Fruit fly (Drosophila melanogaster) whole organism, embryonic: ENCODE data around the gene Tango1.

Experiments used
- Antp ChIP-seq: fragments of 200-800 bp; sonication (Bioruptor generic); optimal IDR thresholded peaks from 3 replicates; lab custom pipeline; 2016; ENCODE audit warnings: missing biosample characterization, missing genetic modification characterization
- Bdp1 ChIP-seq: fragments of 200-800 bp; sonication (Bioruptor generic); optimal IDR thresholded peaks from 3 replicates; lab custom pipeline; 2016; ENCODE audit warnings: missing biosample characterization, missing genetic modification characterization
- CG10462 ChIP-seq: fragments of 200-800 bp; sonication (Bioruptor generic); optimal IDR thresholded peaks from 2 replicates; lab custom pipeline; 2016; ENCODE audit warnings: missing biosample characterization, missing genetic modification characterization
- CG11398 ChIP-seq: fragments of 200-800 bp; sonication (Bioruptor generic); optimal IDR thresholded peaks from 2 replicates; lab custom pipeline; 2016; ENCODE audit warnings: missing biosample characterization, missing genetic modification characterization
- CG11696 ChIP-seq: fragments of 200-800 bp; sonication (Bioruptor generic); IDR thresholded peaks from 2 replicates; pipeline ENCODE4 v1.3.6; 2022; ENCODE audit warnings: missing biosample characterization, missing genetic modification characterization
- CG12071 ChIP-seq: fragments of 200-800 bp; sonication (Bioruptor generic); optimal IDR thresholded peaks from 3 replicates; lab custom pipeline; 2018; ENCODE audit warnings: missing biosample characterization, mild to moderate bottlenecking, missing genetic modification characterization
- CG12299 ChIP-seq: fragments of 200-800 bp; sonication (Bioruptor generic); optimal IDR thresholded peaks from 2 replicates; lab custom pipeline; 2018; ENCODE audit warnings: missing biosample characterization, mild to moderate bottlenecking, missing genetic modification characterization
- CG14050 ChIP-seq: fragments of 200-800 bp; sonication (Bioruptor generic); IDR thresholded peaks from 3 replicates; pipeline ENCODE4 v1.3.6; 2022; ENCODE audit warnings: missing biosample characterization, missing genetic modification characterization
- CG15011 ChIP-seq: fragments of 200-800 bp; sonication (Bioruptor generic); optimal IDR thresholded peaks from 3 replicates; lab custom pipeline; 2018; ENCODE audit warnings: missing biosample characterization, mild to moderate bottlenecking, missing genetic modification characterization
- CG1529 ChIP-seq: fragments of 200-800 bp; sonication (Bioruptor generic); optimal IDR thresholded peaks from 3 replicates; lab custom pipeline; 2018; ENCODE audit warnings: missing biosample characterization, missing genetic modification characterization
- CG16863 ChIP-seq: fragments of 200-800 bp; sonication (Bioruptor generic); optimal IDR thresholded peaks from 3 replicates; lab custom pipeline; 2016; ENCODE audit warnings: missing biosample characterization, missing genetic modification characterization
- CG17912 ChIP-seq: fragments of 200-800 bp; sonication (Bioruptor generic); optimal IDR thresholded peaks from 2 replicates; lab custom pipeline; 2018; ENCODE audit warnings: missing biosample characterization, mild to moderate bottlenecking, missing genetic modification characterization
- CG18619 ChIP-seq: fragments of 200-800 bp; sonication (Bioruptor generic); optimal IDR thresholded peaks from 3 replicates; lab custom pipeline; 2017; ENCODE audit warnings: missing biosample characterization, mild to moderate bottlenecking, missing genetic modification characterization
- CG3838 ChIP-seq: fragments of 200-800 bp; sonication (Bioruptor generic); optimal IDR thresholded peaks from 3 replicates; lab custom pipeline; 2016; ENCODE audit warnings: missing biosample characterization, missing genetic modification characterization
- CG4404 ChIP-seq: fragments of 200-800 bp; sonication (Bioruptor generic); IDR thresholded peaks from 2 replicates; pipeline ENCODE4 v1.3.6; 2022; ENCODE audit warnings: missing biosample characterization, missing genetic modification characterization
- CG4730 ChIP-seq: fragments of 200-800 bp; sonication (Bioruptor generic); IDR thresholded peaks from 2 replicates; pipeline ENCODE4 v1.3.6; 2022; ENCODE audit warnings: missing biosample characterization, missing genetic modification characterization
- CG6175 ChIP-seq: fragments of 200-800 bp; sonication (Bioruptor generic); IDR thresholded peaks from 3 replicates; pipeline ENCODE4 v1.3.6; 2022; ENCODE audit warnings: missing biosample characterization, missing genetic modification characterization
- CG6689 ChIP-seq: fragments of 200-800 bp; sonication (Bioruptor generic); IDR thresholded peaks from 2 replicates; pipeline ENCODE4 v1.3.6; 2022; ENCODE audit warnings: missing biosample characterization, missing genetic modification characterization
- CG6791 ChIP-seq: fragments of 200-800 bp; sonication (Bioruptor generic); IDR thresholded peaks from 3 replicates; pipeline ENCODE4 v1.3.6; 2022; ENCODE audit warnings: missing biosample characterization, missing genetic modification characterization; ENCODE audit not compliant: partially characterized antibody
- CG7372 ChIP-seq: fragments of 200-800 bp; sonication (Bioruptor generic); IDR thresholded peaks from 2 replicates; pipeline ENCODE4 v1.3.6; 2022; ENCODE audit warnings: missing biosample characterization, missing genetic modification characterization
- CG7839 ChIP-seq: fragments of 200-800 bp; sonication (Bioruptor generic); optimal IDR thresholded peaks from 3 replicates; lab custom pipeline; 2018; ENCODE audit warnings: missing biosample characterization, mild to moderate bottlenecking, missing genetic modification characterization, moderate library complexity
- Camta ChIP-seq: fragments of 200-800 bp; sonication (Bioruptor generic); optimal IDR thresholded peaks from 2 replicates; lab custom pipeline; 2016; ENCODE audit warnings: missing biosample characterization, missing genetic modification characterization
- Dip2 ChIP-seq: fragments of 200-800 bp; sonication (Bioruptor generic); IDR thresholded peaks from 2 replicates; pipeline ENCODE4 v1.3.6; 2022; ENCODE audit warnings: missing biosample characterization, missing genetic modification characterization
- Dp ChIP-seq: fragments of 200-800 bp; sonication (Bioruptor generic); optimal IDR thresholded peaks from 2 replicates; lab custom pipeline; 2018; ENCODE audit warnings: missing biosample characterization, mild to moderate bottlenecking, missing genetic modification characterization, moderate library complexity
- Drgx ChIP-seq: fragments of 200-800 bp; sonication (Bioruptor generic); IDR thresholded peaks from 2 replicates; pipeline ENCODE4 v1.3.6; 2022; ENCODE audit warnings: missing biosample characterization, missing genetic modification characterization
- HmgD ChIP-seq: fragments of 200-800 bp; sonication (Bioruptor generic); optimal IDR thresholded peaks from 3 replicates; lab custom pipeline; 2016; ENCODE audit warnings: missing biosample characterization, missing genetic modification characterization
- NC2β ChIP-seq: fragments of 200-800 bp; sonication (Bioruptor generic); optimal IDR thresholded peaks from 2 replicates; lab custom pipeline; 2016; ENCODE audit warnings: missing biosample characterization, missing genetic modification characterization
- Optix ChIP-seq: fragments of 200-800 bp; sonication (Bioruptor generic); IDR thresholded peaks from 3 replicates; pipeline ENCODE4 v1.3.6; 2022; ENCODE audit warnings: missing biosample characterization, missing genetic modification characterization
- PHDP ChIP-seq: fragments of 200-800 bp; sonication (Bioruptor generic); optimal IDR thresholded peaks from 3 replicates; lab custom pipeline; 2018; ENCODE audit warnings: missing biosample characterization, mild to moderate bottlenecking, missing genetic modification characterization, moderate library complexity
- Xrp1 ChIP-seq: fragments of 200-800 bp; sonication (Bioruptor generic); IDR thresholded peaks from 2 replicates; pipeline ENCODE4 v1.3.6; 2022; ENCODE audit warnings: missing biosample characterization, missing genetic modification characterization
- br ChIP-seq: fragments of >200 bp; optimal IDR thresholded peaks from 2 replicates; lab custom pipeline; 2017
- caup ChIP-seq: fragments of 200-800 bp; sonication (Bioruptor generic); optimal IDR thresholded peaks from 3 replicates; lab custom pipeline; 2017; ENCODE audit warnings: missing biosample characterization, mild to moderate bottlenecking, missing genetic modification characterization, moderate library complexity; ENCODE audit not compliant: severe bottlenecking
- danr ChIP-seq: fragments of 200-800 bp; sonication (Bioruptor generic); IDR thresholded peaks from 2 replicates; pipeline ENCODE4 v1.3.6; 2022; ENCODE audit warnings: missing biosample characterization, missing genetic modification characterization
- dpn ChIP-seq, 2 experiments: fragments of 200-800 bp; sonication (Bioruptor generic); optimal IDR thresholded peaks; 3 replicates each; lab custom pipeline; 2016; ENCODE audit warnings: missing biosample characterization in 2 of 2, missing genetic modification characterization in 2 of 2
- fd102C ChIP-seq: fragments of 200-800 bp; sonication (Bioruptor generic); optimal IDR thresholded peaks from 2 replicates; lab custom pipeline; 2018; ENCODE audit warnings: missing biosample characterization, mild to moderate bottlenecking, missing genetic modification characterization, moderate library complexity
- gcm ChIP-seq: fragments of 200-800 bp; sonication (Bioruptor generic); optimal IDR thresholded peaks from 2 replicates; lab custom pipeline; 2019; ENCODE audit warnings: missing biosample characterization, mild to moderate bottlenecking, missing genetic modification characterization, moderate library complexity
- gem ChIP-seq: fragments of 200-800 bp; sonication (Bioruptor generic); optimal IDR thresholded peaks from 2 replicates; lab custom pipeline; 2019; ENCODE audit warnings: missing biosample characterization, mild to moderate bottlenecking, missing genetic modification characterization, moderate library complexity
- hb ChIP-seq: fragments of 200-800 bp; sonication (Bioruptor generic); IDR thresholded peaks from 3 replicates; pipeline ENCODE4 v1.3.6; 2022; ENCODE audit warnings: missing biosample characterization, missing genetic modification characterization; ENCODE audit not compliant: partially characterized antibody
- jigr1 ChIP-seq: fragments of 200-800 bp; sonication (Bioruptor generic); IDR thresholded peaks from 3 replicates; pipeline ENCODE4 v1.3.6; 2022; ENCODE audit warnings: missing biosample characterization, missing genetic modification characterization
- lilli ChIP-seq: fragments of 200-800 bp; sonication (Bioruptor generic); optimal IDR thresholded peaks from 3 replicates; lab custom pipeline; 2016; ENCODE audit warnings: missing biosample characterization, missing genetic modification characterization
- maf-S ChIP-seq: fragments of 200-800 bp; sonication (Bioruptor generic); optimal IDR thresholded peaks from 2 replicates; lab custom pipeline; 2016; ENCODE audit warnings: missing biosample characterization, missing genetic modification characterization
- mam ChIP-seq: fragments of 200-800 bp; sonication (Bioruptor generic); optimal IDR thresholded peaks from 3 replicates; lab custom pipeline; 2016; ENCODE audit warnings: missing biosample characterization, missing genetic modification characterization
- p53 ChIP-seq: fragments of 200-800 bp; sonication (Bioruptor generic); optimal IDR thresholded peaks from 2 replicates; lab custom pipeline; 2016; ENCODE audit warnings: missing biosample characterization, missing genetic modification characterization
- pho ChIP-seq: fragments of 200-800 bp; sonication (Bioruptor generic); optimal IDR thresholded peaks from 2 replicates; lab custom pipeline; 2016; ENCODE audit warnings: missing biosample characterization, missing genetic modification characterization
- phol ChIP-seq: fragments of 200-800 bp; sonication (Bioruptor generic); optimal IDR thresholded peaks from 3 replicates; lab custom pipeline; 2018; ENCODE audit warnings: missing biosample characterization, mild to moderate bottlenecking, missing genetic modification characterization, moderate library complexity
- pnt ChIP-seq: fragments of 200-800 bp; sonication (Bioruptor generic); optimal IDR thresholded peaks from 3 replicates; lab custom pipeline; 2016; ENCODE audit warnings: missing biosample characterization, missing genetic modification characterization
- pum ChIP-seq: fragments of 200-800 bp; sonication (Bioruptor generic); optimal IDR thresholded peaks from 2 replicates; lab custom pipeline; 2016; ENCODE audit warnings: missing biosample characterization, missing genetic modification characterization
- ranshi ChIP-seq: fragments of 200-800 bp; sonication (Bioruptor generic); IDR thresholded peaks from 2 replicates; pipeline ENCODE4 v1.3.6; 2022; ENCODE audit warnings: missing biosample characterization, missing genetic modification characterization
- slp2 ChIP-seq: fragments of 200-800 bp; sonication (Bioruptor generic); optimal IDR thresholded peaks from 2 replicates; lab custom pipeline; 2016; ENCODE audit warnings: missing biosample characterization, missing genetic modification characterization
- usp ChIP-seq: fragments of >200 bp; optimal IDR thresholded peaks from 2 replicates; lab custom pipeline; 2017; ENCODE audit warnings: missing biosample characterization, missing genetic modification characterization
- wor ChIP-seq: fragments of 200-800 bp; sonication (Bioruptor generic); IDR thresholded peaks from 2 replicates; pipeline ENCODE4 v1.3.6; 2022; ENCODE audit warnings: missing biosample characterization, missing genetic modification characterization
- yki ChIP-seq: fragments of >200 bp; optimal IDR thresholded peaks from 3 replicates; lab custom pipeline; 2018
- zfh1 ChIP-seq: fragments of 200-800 bp; sonication (Bioruptor generic); IDR thresholded peaks from 3 replicates; pipeline ENCODE4 v1.3.6; 2022; ENCODE audit warnings: missing biosample characterization, missing genetic modification characterization

Gene Tango1

dm6 chr2L:6698387-6698786 is 49.2 kb downstream of the Tango1 start (continued):
- TF ChIP-seq hb (GFP tag; lab: Robert Waterston, UW): no peak
- peak; percentile 1 for TF ChIP-seq caup (GFP tag; lab: Kevin White, UChicago)
- no peak for TF ChIP-seq CG1529
- peak; percentile 40; the same call in 1 of the 3 replicates for TF ChIP-seq CG14050 (GFP tag; lab: Robert Waterston, UW)
- no peak for TF ChIP-seq danr (GFP tag; lab: Robert Waterston, UW)
- no peak for TF ChIP-seq wor (GFP tag; lab: Robert Waterston, UW)
- no peak for TF ChIP-seq Dp (GFP tag; lab: Kevin White, UChicago)
- TF ChIP-seq Xrp1 (GFP tag; lab: Robert Waterston, UW): peak; percentile 68
- peak; percentile 38 for TF ChIP-seq pum (GFP tag; lab: Kevin White, UChicago)
- peak; percentile 49 for TF ChIP-seq phol (tag; lab: Kevin White, UChicago)
- TF ChIP-seq Dip2 (GFP tag; lab: Robert Waterston, UW): no peak
- no peak for TF ChIP-seq slp2
- TF ChIP-seq CG18619: peak; percentile 15
- no peak for TF ChIP-seq CG12299 (tag; lab: Kevin White, UChicago)
- peak; percentile 9 for TF ChIP-seq mam (GFP tag; lab: Kevin White, UChicago)
- TF ChIP-seq CG6689 (GFP tag; lab: Robert Waterston, UW): peak; percentile 43; the same call in 1 of the 2 replicates
- TF ChIP-seq PHDP (tag; lab: Kevin White, UChicago): peak; percentile 29
- peak in 1 of 2 experiments; percentile 59 for TF ChIP-seq dpn (GFP tag; optimal IDR thresholded peaks at IDR 0.05; lab: Kevin White, UChicago)
- 0 out of 2 replicates have a peak, but pooled peaks have one; percentile 43 for TF ChIP-seq CG7372 (GFP tag; lab: Robert Waterston, UW)
- no peak for TF ChIP-seq CG11696 (GFP tag; lab: Robert Waterston, UW)
- TF ChIP-seq HmgD (GFP tag; lab: Kevin White, UChicago): no peak
- TF ChIP-seq br (lab: Kevin White, UChicago): no peak
- TF ChIP-seq fd102C: no peak
- no peak for TF ChIP-seq yki
- TF ChIP-seq CG11398: no peak
- TF ChIP-seq Bdp1 (GFP tag; lab: Kevin White, UChicago): no peak
- TF ChIP-seq pnt: no peak
- TF ChIP-seq CG4730: 0 out of 2 replicates have a peak, but pooled peaks have one; percentile 42
- no peak for TF ChIP-seq pho (GFP tag; lab: Kevin White, UChicago)
- TF ChIP-seq Drgx: peak; percentile 80
- no peak for TF ChIP-seq CG15011 (GFP tag; lab: Kevin White, UChicago)
- TF ChIP-seq ranshi: peak; percentile 56; the same call in 1 of the 2 replicates
- peak; percentile 44 for TF ChIP-seq lilli (GFP tag; lab: Kevin White, UChicago)
- 0 out of 3 replicates have a peak, but pooled peaks have one; percentile 20 for TF ChIP-seq CG6175 (GFP tag; lab: Robert Waterston, UW)
- TF ChIP-seq gem (tag; lab: Kevin White, UChicago): peak; percentile 64
- TF ChIP-seq CG10462: no peak
- TF ChIP-seq usp (GFP tag; lab: Kevin White, UChicago): no peak
- TF ChIP-seq maf-S (GFP tag; lab: Kevin White, UChicago): no peak
- no peak for TF ChIP-seq Camta
- TF ChIP-seq Antp: peak; percentile 9
- TF ChIP-seq CG12071 (GFP tag; lab: Kevin White, UChicago): no peak
- TF ChIP-seq CG4404 (GFP tag; lab: Robert Waterston, UW): peak; percentile 56
- peak; percentile 21 for TF ChIP-seq NC2β (GFP tag; lab: Kevin White, UChicago)
- no peak for TF ChIP-seq gcm (GFP tag; lab: Kevin White, UChicago)
- TF ChIP-seq jigr1 (GFP tag; lab: Robert Waterston, UW): peak; percentile 32; the same call in 1 of the 3 replicates
- peak; percentile 8 for TF ChIP-seq CG16863 (GFP tag; lab: Kevin White, UChicago)
- no peak for TF ChIP-seq CG6791 (GFP tag; lab: Robert Waterston, UW)
- peak; percentile 58 for TF ChIP-seq CG7839 (tag; lab: Kevin White, UChicago)
- TF ChIP-seq CG17912 (GFP tag; lab: Kevin White, UChicago): no peak
- TF ChIP-seq Optix (GFP tag; lab: Robert Waterston, UW): no peak
- peak; percentile 74; the same call in 2 of the 3 replicates for TF ChIP-seq zfh1 (GFP tag; lab: Robert Waterston, UW)
- no peak for TF ChIP-seq CG3838 (GFP tag; lab: Kevin White, UChicago)
- TF ChIP-seq p53 (GFP tag; lab: Kevin White, UChicago): no peak
